Worm (Caenorhabditis elegans) whole organism, L2 larva: ENCODE results near the gene unc-39.

Experiments used
- F13H6.1 ChIP-seq: sonication (generic microtip); optimal IDR thresholded peaks from 2 replicates; lab custom pipeline; 2016; ENCODE audit warnings: missing genetic modification characterization, missing compliant biosample characterization
- aly-2 ChIP-seq: fragments of 150-350 bp; optimal IDR thresholded peaks from 2 replicates; lab custom pipeline; 2014; ENCODE audit warnings: missing biosample characterization, missing genetic modification characterization
- lin-39 ChIP-seq: fragments of 150-350 bp; optimal IDR thresholded peaks from 2 replicates; lab custom pipeline; 2014; ENCODE audit warnings: missing biosample characterization, missing genetic modification reagents, missing genetic modification characterization
- mab-5 ChIP-seq: fragments of 150-350 bp; optimal IDR thresholded peaks from 2 replicates; lab custom pipeline; 2014; ENCODE audit warnings: missing biosample characterization, missing genetic modification characterization
- mdl-1 ChIP-seq, 2 experiments: fragments of 150-350 bp in 1 of 2; sonication (generic microtip) in 1 of 2; optimal IDR thresholded peaks; 2 replicates each; lab custom pipeline; 2017; ENCODE audit warnings: missing biosample characterization in 2 of 2, missing genetic modification characterization in 2 of 2
- nhr-11 ChIP-seq: fragments of 150-350 bp; optimal IDR thresholded peaks from 2 replicates; lab custom pipeline; 2014; ENCODE audit warnings: missing biosample characterization, missing genetic modification characterization
- nhr-129 ChIP-seq: fragments of 150-350 bp; optimal IDR thresholded peaks from 2 replicates; lab custom pipeline; 2014; ENCODE audit warnings: missing biosample characterization, missing genetic modification characterization
- nhr-237 ChIP-seq: fragments of 150-350 bp; optimal IDR thresholded peaks from 2 replicates; lab custom pipeline; 2014; ENCODE audit warnings: missing biosample characterization, missing genetic modification characterization
- nhr-6 ChIP-seq: fragments of 150-350 bp; optimal IDR thresholded peaks from 2 replicates; lab custom pipeline; 2014; ENCODE audit warnings: missing biosample characterization, missing genetic modification characterization
- skn-1 ChIP-seq: sonication (generic microtip); optimal IDR thresholded peaks from 2 replicates; lab custom pipeline; 2017; ENCODE audit warnings: missing biosample characterization, missing genetic modification characterization
- snpc-4 ChIP-seq: fragments of 150-350 bp; optimal IDR thresholded peaks from 2 replicates; lab custom pipeline; 2014; ENCODE audit warnings: missing biosample characterization, missing genetic modification characterization
- unc-62 ChIP-seq: fragments of 150-350 bp; optimal IDR thresholded peaks from 2 replicates; lab custom pipeline; 2014; ENCODE audit warnings: missing biosample characterization, missing genetic modification reagents, missing genetic modification characterization
- zag-1 ChIP-seq: fragments of 150-350 bp; optimal IDR thresholded peaks from 2 replicates; lab custom pipeline; 2014; ENCODE audit warnings: missing biosample characterization, missing genetic modification characterization
- ztf-11 ChIP-seq: sonication (generic microtip); optimal IDR thresholded peaks from 2 replicates; lab custom pipeline; 2017; ENCODE audit warnings: missing biosample characterization, missing genetic modification characterization

- TF ChIP-seq F13H6.1 (no peak), unc-62 (GFP tag; lab: Kevin White, UChicago) (no peak), aly-2 (no peak), mdl-1 (tag; optimal IDR thresholded peaks at IDR 0.05; lab: Kevin White, UChicago) (no peak), mab-5 (tag; lab: Kevin White, UChicago) (no peak), nhr-11 (no peak), lin-39 (tag; lab: Kevin White, UChicago) (no peak), nhr-6 (tag; lab: Kevin White, UChicago) (no peak), zag-1 (tag; lab: Kevin White, UChicago) (no peak), skn-1 (tag; lab: Kevin White, UChicago) (no peak), snpc-4 (tag; lab: Kevin White, UChicago) (no peak), nhr-237 (tag; lab: Kevin White, UChicago) (no peak), ztf-11 (tag; lab: Kevin White, UChicago) (no peak), nhr-129 (tag; lab: Kevin White, UChicago) (no peak)
These were observed 31.2 kb upstream of the unc-39 start, which contains the start of gene F47B8.10 for ce11 chrV:14341672-14342071.
